Fruit fly (Drosophila melanogaster) whole organism, embryonic: ENCODE measurements around the gene jus.

Source experiments
- B-H2 ChIP-seq: fragments of 200-800 bp; sonication (Bioruptor generic); optimal IDR thresholded peaks from 2 replicates; lab custom pipeline; 2018; ENCODE audit warnings: missing biosample characterization, mild to moderate bottlenecking, missing genetic modification characterization
- C15 ChIP-seq: fragments of 200-800 bp; sonication (Bioruptor generic); IDR thresholded peaks from 3 replicates; pipeline ENCODE4 v1.3.6; 2022; ENCODE audit warnings: missing biosample characterization, missing genetic modification characterization
- CG10209 ChIP-seq: fragments of 200-800 bp; sonication (Bioruptor generic); optimal IDR thresholded peaks from 3 replicates; lab custom pipeline; 2017; ENCODE audit warnings: missing biosample characterization, mild to moderate bottlenecking, missing genetic modification characterization, missing genetic modification reagents
- CG10565 ChIP-seq: fragments of 200-800 bp; sonication (Bioruptor generic); optimal IDR thresholded peaks from 3 replicates; lab custom pipeline; 2016; ENCODE audit warnings: missing biosample characterization, mild to moderate bottlenecking, missing genetic modification characterization
- CG11085 ChIP-seq: fragments of 200-800 bp; sonication (Bioruptor generic); IDR thresholded peaks from 2 replicates; pipeline ENCODE4 v1.3.6; 2022; ENCODE audit warnings: missing biosample characterization, missing genetic modification characterization
- CG11695 ChIP-seq: fragments of 200-800 bp; sonication (Bioruptor generic); IDR thresholded peaks from 3 replicates; pipeline ENCODE4 v1.3.6; 2022; ENCODE audit warnings: missing biosample characterization, missing genetic modification characterization
- CG12236 ChIP-seq: fragments of 200-800 bp; sonication (Bioruptor generic); optimal IDR thresholded peaks from 2 replicates; lab custom pipeline; 2016; ENCODE audit warnings: missing biosample characterization, missing genetic modification characterization
- CG12659 ChIP-seq: fragments of 200-800 bp; sonication (Bioruptor generic); optimal IDR thresholded peaks from 3 replicates; lab custom pipeline; 2017; ENCODE audit warnings: mild to moderate bottlenecking, missing biosample characterization, missing genetic modification reagents, missing genetic modification characterization
- CG15514 ChIP-seq: fragments of 200-800 bp; sonication (Bioruptor generic); optimal IDR thresholded peaks from 3 replicates; lab custom pipeline; 2017; ENCODE audit warnings: missing biosample characterization, missing genetic modification characterization, mild to moderate bottlenecking, moderate library complexity, missing genetic modification reagents
- CG16815 ChIP-seq: fragments of 200-800 bp; sonication (Bioruptor generic); optimal IDR thresholded peaks from 3 replicates; lab custom pipeline; 2017; ENCODE audit warnings: missing biosample characterization, mild to moderate bottlenecking, missing genetic modification characterization
- CG18262 ChIP-seq: fragments of 200-800 bp; optimal IDR thresholded peaks from 3 replicates; lab custom pipeline; 2019; ENCODE audit warnings: missing biosample characterization, mild to moderate bottlenecking, missing genetic modification characterization, moderate library complexity
- CG18599 ChIP-seq: fragments of 200-800 bp; sonication (Bioruptor generic); optimal IDR thresholded peaks from 3 replicates; lab custom pipeline; 2017; ENCODE audit warnings: missing biosample characterization, missing genetic modification characterization, mild to moderate bottlenecking, moderate library complexity, missing genetic modification reagents
- CG30403 ChIP-seq: fragments of 200-800 bp; sonication (Bioruptor generic); optimal IDR thresholded peaks from 3 replicates; lab custom pipeline; 2016; ENCODE audit warnings: missing biosample characterization, missing genetic modification characterization
- CG6654 ChIP-seq: fragments of 200-800 bp; sonication (Bioruptor generic); optimal IDR thresholded peaks from 2 replicates; lab custom pipeline; 2017; ENCODE audit warnings: missing biosample characterization, mild to moderate bottlenecking, missing genetic modification characterization
- CG6683 ChIP-seq: fragments of 200-800 bp; sonication (Bioruptor generic); optimal IDR thresholded peaks from 2 replicates; lab custom pipeline; 2017; ENCODE audit warnings: missing biosample characterization, mild to moderate bottlenecking, missing genetic modification characterization, missing genetic modification reagents
- CG6765 ChIP-seq: fragments of 200-800 bp; sonication (Bioruptor generic); optimal IDR thresholded peaks from 3 replicates; lab custom pipeline; 2017; ENCODE audit warnings: missing biosample characterization, mild to moderate bottlenecking, missing genetic modification characterization
- CG8359 ChIP-seq: fragments of 200-800 bp; sonication (Bioruptor generic); optimal IDR thresholded peaks from 2 replicates; lab custom pipeline; 2017; ENCODE audit warnings: missing biosample characterization, mild to moderate bottlenecking, missing genetic modification characterization, borderline replicate concordance
- CG9215 ChIP-seq: fragments of 200-800 bp; sonication (Bioruptor generic); IDR thresholded peaks from 2 replicates; pipeline ENCODE4 v1.3.6; 2022; ENCODE audit warnings: missing biosample characterization, missing genetic modification characterization
- CG9609 ChIP-seq: fragments of 200-800 bp; sonication (Bioruptor generic); optimal IDR thresholded peaks from 3 replicates; lab custom pipeline; 2016; ENCODE audit warnings: missing biosample characterization, missing genetic modification characterization
- CG9932 ChIP-seq: fragments of 200-800 bp; sonication (Bioruptor generic); IDR thresholded peaks from 2 replicates; pipeline ENCODE4 v1.3.6; 2022; ENCODE audit warnings: missing biosample characterization, missing genetic modification characterization
- CrebB ChIP-seq: fragments of 200-800 bp; sonication (Bioruptor generic); optimal IDR thresholded peaks from 3 replicates; lab custom pipeline; 2018; ENCODE audit warnings: missing biosample characterization, mild to moderate bottlenecking, missing genetic modification characterization
- Dfd ChIP-seq, 2 experiments: fragments of >200 bp; optimal IDR thresholded peaks; 2 replicates each; lab custom pipeline; 2017; ENCODE audit warnings: missing biosample characterization in 2 of 2, missing genetic modification characterization in 2 of 2
- Doc2 ChIP-seq: fragments of 200-800 bp; sonication (Bioruptor generic); IDR thresholded peaks from 2 replicates; pipeline ENCODE4 v1.3.6; 2022; ENCODE audit warnings: missing biosample characterization, missing genetic modification characterization
- Gug ChIP-seq: fragments of 200-800 bp; sonication (Bioruptor generic); IDR thresholded peaks from 4 replicates; pipeline ENCODE4 v1.3.6; 2022; ENCODE audit warnings: missing biosample characterization, missing genetic modification characterization
- HLH54F ChIP-seq: fragments of 200-800 bp; sonication (Bioruptor generic); optimal IDR thresholded peaks from 3 replicates; lab custom pipeline; 2016; ENCODE audit warnings: missing biosample characterization, missing genetic modification characterization
- HmgZ ChIP-seq: fragments of 200-800 bp; sonication (Bioruptor generic); optimal IDR thresholded peaks from 2 replicates; lab custom pipeline; 2018; ENCODE audit warnings: missing biosample characterization, mild to moderate bottlenecking, missing genetic modification characterization
- Lpt ChIP-seq: fragments of >200 bp; optimal IDR thresholded peaks from 2 replicates; lab custom pipeline; 2018; ENCODE audit warnings: missing biosample characterization, missing genetic modification characterization
- NC2β ChIP-seq: fragments of 200-800 bp; sonication (Bioruptor generic); optimal IDR thresholded peaks from 2 replicates; lab custom pipeline; 2016; ENCODE audit warnings: missing biosample characterization, missing genetic modification characterization
- PHDP ChIP-seq: fragments of 200-800 bp; sonication (Bioruptor generic); optimal IDR thresholded peaks from 3 replicates; lab custom pipeline; 2018; ENCODE audit warnings: missing biosample characterization, mild to moderate bottlenecking, missing genetic modification characterization, moderate library complexity
- Sox102F ChIP-seq: fragments of 200-800 bp; sonication (Bioruptor generic); optimal IDR thresholded peaks from 2 replicates; lab custom pipeline; 2018; ENCODE audit warnings: missing biosample characterization, mild to moderate bottlenecking, missing genetic modification characterization, moderate library complexity
- Tbp ChIP-seq: fragments of >200 bp; optimal IDR thresholded peaks from 2 replicates; lab custom pipeline; 2018; ENCODE audit warnings: missing biosample characterization, missing genetic modification characterization
- Trl ChIP-seq, 3 experiments: fragments of >200 bp in 2 of 3; fragments of 200-800 bp in 1 of 3; sonication (Bioruptor generic) in 1 of 3; optimal IDR thresholded peaks; 2 replicates in 1 of 3; 3 replicates in 2 of 3; lab custom pipeline; 2016 to 2017; ENCODE audit warnings: missing biosample characterization in 1 of 3, missing genetic modification characterization in 1 of 3
- Xrp1 ChIP-seq: fragments of 200-800 bp; sonication (Bioruptor generic); IDR thresholded peaks from 2 replicates; pipeline ENCODE4 v1.3.6; 2022; ENCODE audit warnings: missing biosample characterization, missing genetic modification characterization
- al ChIP-seq: fragments of 200-800 bp; sonication (Bioruptor generic); IDR thresholded peaks from 2 replicates; pipeline ENCODE4 v1.3.6; 2022; ENCODE audit warnings: missing biosample characterization, missing genetic modification characterization
- crp ChIP-seq, 2 experiments: fragments of 200-800 bp; sonication (Bioruptor generic); optimal IDR thresholded peaks; 2 replicates in 1 of 2; 3 replicates in 1 of 2; lab custom pipeline; 2017; ENCODE audit warnings: missing biosample characterization in 2 of 2, missing genetic modification characterization in 2 of 2, mild to moderate bottlenecking in 1 of 2, moderate library complexity in 1 of 2
- en ChIP-seq: fragments of 200-800 bp; sonication (Bioruptor generic); optimal IDR thresholded peaks from 2 replicates; lab custom pipeline; 2016; ENCODE audit warnings: missing biosample characterization, missing genetic modification characterization
- gcm ChIP-seq: fragments of 200-800 bp; sonication (Bioruptor generic); optimal IDR thresholded peaks from 2 replicates; lab custom pipeline; 2019; ENCODE audit warnings: missing biosample characterization, mild to moderate bottlenecking, missing genetic modification characterization, moderate library complexity
- gem ChIP-seq: fragments of 200-800 bp; sonication (Bioruptor generic); optimal IDR thresholded peaks from 2 replicates; lab custom pipeline; 2019; ENCODE audit warnings: missing biosample characterization, mild to moderate bottlenecking, missing genetic modification characterization, moderate library complexity
- jumu ChIP-seq: fragments of 200-800 bp; sonication (Bioruptor generic); optimal IDR thresholded peaks from 3 replicates; lab custom pipeline; 2016; ENCODE audit warnings: missing biosample characterization, missing genetic modification characterization
- kay ChIP-seq: fragments of 200-800 bp; sonication (Bioruptor generic); optimal IDR thresholded peaks from 2 replicates; lab custom pipeline; 2016; ENCODE audit warnings: missing biosample characterization, missing genetic modification characterization
- lbe ChIP-seq: fragments of 200-800 bp; sonication (Bioruptor generic); optimal IDR thresholded peaks from 2 replicates; lab custom pipeline; 2016; ENCODE audit warnings: missing biosample characterization, mild to moderate bottlenecking, missing genetic modification characterization
- lola ChIP-seq, 3 experiments: fragments of >200 bp in 2 of 3; fragments of 200-800 bp in 1 of 3; sonication (Bioruptor generic) in 1 of 3; optimal IDR thresholded peaks; 2 replicates each; lab custom pipeline; 2017 to 2019; ENCODE audit warnings: missing biosample characterization in 3 of 3, missing genetic modification characterization in 3 of 3, mild to moderate bottlenecking in 1 of 3, moderate library complexity in 1 of 3
- org-1 ChIP-seq: fragments of 200-800 bp; sonication (Bioruptor generic); optimal IDR thresholded peaks from 2 replicates; lab custom pipeline; 2017; ENCODE audit warnings: missing biosample characterization, missing genetic modification characterization
- pho ChIP-seq: fragments of 200-800 bp; sonication (Bioruptor generic); optimal IDR thresholded peaks from 2 replicates; lab custom pipeline; 2016; ENCODE audit warnings: missing biosample characterization, missing genetic modification characterization
- sisA ChIP-seq: fragments of 200-800 bp; sonication (Bioruptor generic); IDR thresholded peaks from 2 replicates; pipeline ENCODE4 v1.3.6; 2022; ENCODE audit warnings: missing biosample characterization, missing genetic modification characterization
- tll ChIP-seq, 2 experiments: fragments of 200-800 bp in 1 of 2; fragments of >200 bp in 1 of 2; sonication (Bioruptor generic) in 1 of 2; optimal IDR thresholded peaks; 2 replicates each; lab custom pipeline; 2017 to 2019; ENCODE audit warnings: missing biosample characterization in 2 of 2, missing genetic modification characterization in 2 of 2, mild to moderate bottlenecking in 1 of 2, moderate library complexity in 1 of 2
- wor ChIP-seq: fragments of 200-800 bp; sonication (Bioruptor generic); IDR thresholded peaks from 2 replicates; pipeline ENCODE4 v1.3.6; 2022; ENCODE audit warnings: missing biosample characterization, missing genetic modification characterization

The jus gene

dm6 chr3R:29157418-29158398, 37.1 kb downstream of the jus start, which contains the start of gene rdog (continued):
- TF ChIP-seq CG6683 = no peak
- TF ChIP-seq CG10565 = peak; percentile 49
- TF ChIP-seq Sox102F (GFP tag; lab: Kevin White, UChicago) = peak; percentile 63
- no peak; the same call in 1 of the 2 replicates for TF ChIP-seq wor (GFP tag; lab: Robert Waterston, UW)
- TF ChIP-seq lbe (GFP tag; lab: Kevin White, UChicago) = peak; percentile 49
- peak; percentile 60 for TF ChIP-seq CG18262 (tag; lab: Kevin White, UChicago)
- no peak for TF ChIP-seq Tbp
- TF ChIP-seq Doc2 (GFP tag; lab: Robert Waterston, UW) = no peak
- TF ChIP-seq CG30403 (GFP tag; lab: Kevin White, UChicago) = peak; percentile 88
- no peak for TF ChIP-seq Xrp1
- TF ChIP-seq sisA (GFP tag; lab: Robert Waterston, UW) = peak; percentile 69
- peak; percentile 75 for TF ChIP-seq CG9609 (GFP tag; lab: Kevin White, UChicago)
- TF ChIP-seq gcm = peak; percentile 68
- TF ChIP-seq en = peak; percentile 63
- TF ChIP-seq CG15514 (GFP tag; lab: Kevin White, UChicago) = peak; percentile 67
- peak; percentile 68 for TF ChIP-seq CG12236 (GFP tag; lab: Kevin White, UChicago)
- peak; percentile 32; the same call in 3 of the 4 replicates for TF ChIP-seq Gug (GFP tag; lab: Robert Waterston, UW)
- no peak for TF ChIP-seq Dfd (GFP tag; optimal IDR thresholded peaks at IDR 0.05; lab: Kevin White, UChicago)
- TF ChIP-seq pho (GFP tag; lab: Kevin White, UChicago) = peak; percentile 83
- TF ChIP-seq kay (GFP tag; lab: Kevin White, UChicago) = peak; percentile 61
- TF ChIP-seq CG12659 (GFP tag; lab: Kevin White, UChicago) = peak; percentile 81
- peak; percentile 27; the same call in 1 of the 2 replicates for TF ChIP-seq al (GFP tag; lab: Robert Waterston, UW)
- TF ChIP-seq CrebB = peak; percentile 68
- TF ChIP-seq tll (GFP tag; optimal IDR thresholded peaks at IDR 0.05; lab: Kevin White, UChicago) = peak in 1 of 2 experiments; percentile 96
- TF ChIP-seq CG16815 (GFP tag; lab: Kevin White, UChicago) = peak; percentile 79
- TF ChIP-seq Trl (optimal IDR thresholded peaks at IDR 0.05; lab: Kevin White, UChicago) = peak; percentile 57 to 74
- peak; percentile 76 for TF ChIP-seq Trl (GFP tag; optimal IDR thresholded peaks at IDR 0.05; lab: Kevin White, UChicago)
- TF ChIP-seq B-H2 (GFP tag; lab: Kevin White, UChicago) = peak; percentile 58
- TF ChIP-seq PHDP = peak; percentile 65
- peak; percentile 46 for TF ChIP-seq CG6765 (GFP tag; lab: Kevin White, UChicago)
- peak; percentile 64 for TF ChIP-seq jumu (GFP tag; lab: Kevin White, UChicago)
- TF ChIP-seq CG6654 (GFP tag; lab: Kevin White, UChicago) = peak; percentile 36
- no peak for TF ChIP-seq Lpt
- TF ChIP-seq CG9932 (GFP tag; lab: Robert Waterston, UW) = peak; percentile 56
- TF ChIP-seq HLH54F (GFP tag; lab: Kevin White, UChicago) = peak; percentile 78
- TF ChIP-seq CG11085 = no peak
- TF ChIP-seq CG18599 (GFP tag; lab: Kevin White, UChicago) = peak; percentile 76
- TF ChIP-seq NC2β (GFP tag; lab: Kevin White, UChicago) = peak; percentile 85
- TF ChIP-seq CG10209 (GFP tag; lab: Kevin White, UChicago) = peak; percentile 81
- TF ChIP-seq HmgZ (tag; lab: Kevin White, UChicago) = peak; percentile 81
- peak in 1 of 3 experiments; percentile 81 for TF ChIP-seq lola (GFP tag; optimal IDR thresholded peaks at IDR 0.05; lab: Kevin White, UChicago)
- TF ChIP-seq C15 (GFP tag; lab: Robert Waterston, UW) = no peak
- peak; percentile 28 for TF ChIP-seq CG8359
- peak; percentile 68 for TF ChIP-seq org-1 (GFP tag; lab: Kevin White, UChicago)
- TF ChIP-seq crp (GFP tag; optimal IDR thresholded peaks at IDR 0.05; lab: Kevin White, UChicago) = peak in 1 of 2 experiments; percentile 47
- TF ChIP-seq CG11695 (GFP tag; lab: Robert Waterston, UW) = no peak
- TF ChIP-seq gem (tag; lab: Kevin White, UChicago) = peak; percentile 86
- 0 out of 2 replicates have a peak, but pooled peaks have one; percentile 37 for TF ChIP-seq CG9215 (GFP tag; lab: Robert Waterston, UW)
